Worm (Caenorhabditis elegans): ENCODE results near the gene C13F10.7.

Gene C13F10.7

DNA sequence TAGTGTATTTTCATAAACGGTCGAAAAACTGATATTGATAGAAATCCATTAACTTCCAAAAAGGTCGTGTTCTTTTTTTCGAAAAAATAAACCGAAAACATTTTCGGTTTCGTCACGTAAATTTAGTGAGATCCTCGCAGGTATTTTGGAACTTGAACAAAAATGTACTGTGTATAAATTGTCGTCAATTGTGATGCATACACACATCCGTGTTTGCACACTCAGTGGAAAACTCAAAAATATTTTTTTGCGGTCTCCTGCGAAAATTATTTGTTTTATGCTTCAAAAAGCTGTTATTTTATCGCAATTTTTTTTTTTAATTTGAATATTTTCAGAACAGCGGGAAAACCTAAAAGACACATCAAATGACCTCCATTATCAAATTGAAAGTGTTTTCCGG lies 44.2 kb downstream of the C13F10.7 start, which contains the start of gene cpsf-2:
TSS of gene cpsf-2 (plus strand) at position 330 of the 400 bp plus-strand sequence.
- TF ChIP-seq nhr-237 (tag; optimal IDR thresholded peaks at IDR 0.05), result peak; percentile 9
- no peak for TF ChIP-seq lin-13 (tag; optimal IDR thresholded peaks at IDR 0.05)

ce11 chrV:7175201-7175600 lies 47.9 kb downstream of the C13F10.7 start, which contains the start of gene lgc-39:
lgc-39 (plus strand) TSS chrV:7175501.
- no peak for TF ChIP-seq sem-2 (GFP tag; optimal IDR thresholded peaks at IDR 0.05)
- TF ChIP-seq cnd-1 (tag; optimal IDR thresholded peaks at IDR 0.05), result no peak
- no peak for TF ChIP-seq nhr-76 (tag; optimal IDR thresholded peaks at IDR 0.05)
- no peak for TF ChIP-seq ceh-83 (GFP tag; optimal IDR thresholded peaks at IDR 0.05)
- no peak for TF ChIP-seq drap-1 (GFP tag; optimal IDR thresholded peaks at IDR 0.05)
- TF ChIP-seq pha-4 (tag; optimal IDR thresholded peaks at IDR 0.05), result no peak
- TF ChIP-seq mab-5 (tag; optimal IDR thresholded peaks at IDR 0.05), result no peak
- TF ChIP-seq nhr-12 (tag; optimal IDR thresholded peaks at IDR 0.05), result no peak
- TF ChIP-seq zip-8 (tag; optimal IDR thresholded peaks at IDR 0.05), result no peak
